Worm (Caenorhabditis elegans) whole organism, L4/young adult: ENCODE data around the gene F45D11.11.
"Not testable (repeated sequence)": the region's sequence is repeated elsewhere in the genome, so short reads cannot be mapped to it uniquely, and the experiment has no call there.

Experiments used
- W03F9.2 ChIP-seq: fragments of 150-350 bp; optimal IDR thresholded peaks from 2 replicates; lab custom pipeline; 2014; ENCODE audit warnings: missing biosample characterization, missing genetic modification characterization
- dao-5 ChIP-seq: sonication (generic microtip); optimal IDR thresholded peaks from 2 replicates; lab custom pipeline; 2016; ENCODE audit warnings: missing genotype, missing genetic modification characterization, moderate library complexity, missing compliant biosample characterization
- him-1 ChIP-seq: sonication (generic microtip); optimal IDR thresholded peaks from 2 replicates; lab custom pipeline; 2016; ENCODE audit warnings: missing genotype, missing genetic modification reagents, missing genetic modification characterization, missing compliant biosample characterization

The F45D11.11 gene

DNA sequence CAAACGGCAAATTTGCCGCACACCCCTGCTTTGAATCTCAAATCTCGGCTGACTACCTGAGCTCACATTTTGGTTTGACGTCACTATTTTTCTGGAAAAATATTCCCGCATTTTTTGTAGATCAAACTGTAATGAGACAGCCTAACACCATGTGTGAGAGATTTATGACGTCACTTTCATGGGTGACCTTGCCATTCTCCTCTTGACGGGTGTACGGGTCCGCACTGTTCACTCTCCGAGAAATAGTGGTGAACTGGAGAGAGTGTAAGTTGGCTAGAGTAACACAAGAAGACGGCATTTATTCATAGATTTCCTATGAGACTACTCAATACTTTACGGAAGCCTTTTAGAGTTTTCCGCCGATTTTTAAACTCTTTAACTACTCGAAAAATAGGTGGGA, 10.3 kb downstream of the F45D11.11 start, which contains the start of gene fbxc-40:
Gene fbxc-40 (plus strand): TSS at position 301 of the 400 bp plus-strand sequence.
- TF ChIP-seq W03F9.2, him-1, dao-5 (tag; lab: Kevin White, UChicago): not testable (repeated sequence)

DNA sequence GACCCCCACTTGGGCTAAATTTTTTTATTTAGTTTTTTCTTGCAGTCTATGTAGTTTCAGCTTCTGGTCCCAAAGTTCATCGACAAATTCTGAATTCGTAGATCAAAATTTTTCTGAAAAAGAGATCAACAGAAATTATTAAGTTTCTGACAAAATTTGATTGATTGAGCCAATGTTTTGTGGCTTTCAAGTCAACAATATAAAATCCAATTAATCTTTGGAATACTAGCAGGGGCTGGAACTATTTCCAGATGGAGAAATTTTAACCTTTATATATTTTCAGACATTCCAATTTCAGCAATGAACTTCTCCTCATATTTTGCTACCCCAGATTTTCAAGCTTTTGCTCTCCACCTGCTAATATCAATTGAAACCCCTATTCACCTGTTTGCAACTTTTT, 13.2 kb downstream of the F45D11.11 start, which contains the start of gene srh-274:
Gene srh-274 (plus strand): TSS at position 301 of the 400 bp plus-strand sequence.
- TF ChIP-seq him-1 (tag; lab: Kevin White, UChicago) = no peak
- no peak for TF ChIP-seq W03F9.2 (tag; lab: Kevin White, UChicago)
- no peak for TF ChIP-seq dao-5 (tag; lab: Kevin White, UChicago)

DNA sequence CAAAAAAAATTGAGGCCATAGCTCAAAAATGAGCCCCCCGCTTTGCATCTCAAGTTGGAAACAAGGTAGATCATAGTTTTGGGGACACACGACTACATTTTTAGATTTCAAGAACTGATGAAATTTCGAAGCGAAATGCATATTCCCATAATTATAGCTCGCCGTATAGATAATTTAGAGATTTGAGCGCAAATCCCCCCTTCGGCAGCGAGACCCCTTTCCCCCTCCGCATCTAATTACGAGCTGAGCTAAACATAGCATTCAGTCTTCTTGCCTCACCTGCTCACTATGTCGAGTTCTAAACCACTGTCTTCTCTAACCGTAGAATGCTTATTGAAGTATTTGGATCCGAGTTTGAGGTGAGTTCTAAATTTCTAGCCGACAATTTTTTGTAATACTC, 16.9 kb downstream of the F45D11.11 start, which contains the start of the genes fbxc-17 and fbxc-15:
Gene fbxc-17 (minus strand): TSS at position 101 of the 400 bp plus-strand sequence.
Gene fbxc-15 (plus strand): TSS at position 289 of the 400 bp plus-strand sequence.
- TF ChIP-seq dao-5 (tag; lab: Kevin White, UChicago) (no peak), W03F9.2 (tag; lab: Kevin White, UChicago) (no peak), him-1 (tag; lab: Kevin White, UChicago) (no peak)

DNA sequence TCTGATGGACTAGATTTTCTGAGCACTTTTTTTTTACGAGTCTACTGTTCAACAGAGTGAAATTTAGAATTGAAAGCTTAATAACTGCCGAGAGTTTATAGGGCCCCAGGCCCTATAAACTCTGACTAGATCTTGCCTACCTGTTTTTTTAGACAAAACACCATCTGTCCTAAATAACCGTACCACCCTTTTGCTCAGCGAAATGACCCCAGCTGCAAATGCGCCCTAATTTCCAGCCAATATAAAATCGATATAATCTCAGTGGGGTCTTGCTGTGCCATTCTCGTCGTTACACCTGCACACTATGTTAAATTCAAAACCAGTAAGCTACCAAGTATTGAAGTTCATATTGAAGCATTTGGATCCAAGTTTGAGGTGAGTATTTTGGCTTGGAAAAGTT, 22.0 kb downstream of the F45D11.11 start, which contains the start of gene fbxc-14:
Gene fbxc-14 (plus strand): TSS at position 301 of the 400 bp plus-strand sequence.
- TF ChIP-seq W03F9.2 (tag; lab: Kevin White, UChicago) (no peak), him-1 (tag; lab: Kevin White, UChicago) (no peak), dao-5 (tag; lab: Kevin White, UChicago) (no peak)

DNA sequence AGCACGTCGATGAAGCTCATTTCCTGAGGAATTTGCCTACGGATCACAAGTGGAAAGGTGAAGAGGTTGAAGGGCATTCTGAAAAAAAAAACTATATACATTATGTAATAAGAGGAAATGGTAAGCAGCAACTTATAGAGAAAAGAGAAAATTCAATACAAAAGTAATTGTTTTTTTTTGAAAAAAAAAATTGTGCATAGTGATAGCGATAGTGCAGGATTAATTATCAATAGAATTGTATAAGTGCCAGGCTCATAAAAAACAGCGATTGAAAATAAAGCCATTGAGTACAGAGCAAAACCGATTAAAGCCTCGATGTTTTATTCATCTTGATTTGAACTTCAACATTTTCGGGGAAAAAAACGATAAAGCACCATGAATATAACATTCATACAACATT, 23.2 kb downstream of the F45D11.11 start, which contains the start of gene C32B5.15:
Gene C32B5.15 (minus strand): TSS at position 101 of the 400 bp plus-strand sequence.
- TF ChIP-seq him-1 (tag; lab: Kevin White, UChicago) (no peak), W03F9.2 (tag; lab: Kevin White, UChicago) (no peak), dao-5 (tag; lab: Kevin White, UChicago) (no peak)

DNA sequence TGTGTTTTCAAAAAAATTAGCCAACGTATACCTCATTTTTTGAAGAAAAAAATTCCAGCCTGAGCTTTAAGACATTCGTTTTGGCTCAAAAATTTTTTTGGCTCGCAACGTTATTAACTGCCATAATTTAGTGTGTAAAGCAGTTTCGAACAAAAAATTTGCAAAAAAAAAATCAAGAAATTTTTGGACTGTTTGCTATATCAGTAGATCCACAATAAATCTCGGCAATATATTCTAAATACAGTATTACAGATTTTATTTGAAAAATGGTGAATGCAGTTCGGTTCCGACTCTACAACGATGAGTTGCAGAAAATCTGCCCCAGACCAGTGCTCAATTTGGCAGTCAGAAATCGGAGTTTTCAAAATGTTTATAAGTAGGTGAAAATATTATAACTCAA, 27.9 kb downstream of the F45D11.11 start, which contains the start of gene C32B5.6:
Gene C32B5.6 (plus strand): TSS at position 301 of the 400 bp plus-strand sequence.
- not testable (repeated sequence) for TF ChIP-seq W03F9.2, him-1, dao-5 (tag; lab: Kevin White, UChicago)

DNA sequence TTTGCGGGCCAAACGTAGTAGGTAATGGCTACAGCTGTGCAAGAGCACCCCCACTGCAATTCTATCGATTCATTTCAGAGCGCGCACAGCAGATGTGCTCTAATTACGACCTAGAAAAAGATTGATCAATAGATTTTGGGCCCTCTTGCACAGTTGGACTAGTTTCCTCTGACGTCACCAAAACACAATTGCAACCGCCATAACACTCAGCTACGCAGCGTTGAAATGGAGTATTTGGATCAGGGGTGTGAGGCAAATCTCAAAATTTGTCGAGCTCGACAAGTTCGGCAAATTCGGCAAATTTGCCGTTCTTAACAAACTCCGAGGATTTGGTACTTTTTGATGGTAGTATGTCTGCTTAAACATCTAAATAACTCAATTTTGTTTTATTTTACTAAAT, 29.1 kb downstream of the F45D11.11 start, which contains the start of gene fbxc-18:
Gene fbxc-18 (minus strand): TSS at position 101 of the 400 bp plus-strand sequence.
- not testable (repeated sequence) for TF ChIP-seq him-1, W03F9.2, dao-5 (tag; lab: Kevin White, UChicago)

DNA sequence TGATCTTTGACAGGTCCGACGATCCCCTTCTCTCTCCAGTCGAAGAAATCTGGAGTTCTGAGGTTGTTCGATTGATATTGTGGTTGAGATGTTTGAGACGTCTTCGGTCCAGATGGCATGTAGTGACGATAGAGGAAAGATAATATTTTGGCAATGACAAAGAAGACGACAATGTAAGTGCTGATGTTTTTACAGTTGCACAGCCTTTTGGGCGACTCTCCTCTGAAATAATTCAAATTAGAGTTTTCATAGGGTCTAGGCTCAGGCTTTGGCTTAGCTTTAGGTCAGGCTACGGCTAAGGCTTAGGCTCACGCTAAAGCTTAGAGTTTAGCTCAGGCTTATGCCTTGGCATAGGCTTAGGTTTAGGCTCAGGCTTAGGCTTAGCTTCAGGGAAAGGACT, 34.1 kb downstream of the F45D11.11 start, which contains the start of gene C32B5.13:
Gene C32B5.13 (minus strand): TSS at position 101 of the 400 bp plus-strand sequence.
- no peak for TF ChIP-seq dao-5 (tag; lab: Kevin White, UChicago)
- no peak for TF ChIP-seq W03F9.2 (tag; lab: Kevin White, UChicago)
- TF ChIP-seq him-1 (tag; lab: Kevin White, UChicago) = no peak

DNA sequence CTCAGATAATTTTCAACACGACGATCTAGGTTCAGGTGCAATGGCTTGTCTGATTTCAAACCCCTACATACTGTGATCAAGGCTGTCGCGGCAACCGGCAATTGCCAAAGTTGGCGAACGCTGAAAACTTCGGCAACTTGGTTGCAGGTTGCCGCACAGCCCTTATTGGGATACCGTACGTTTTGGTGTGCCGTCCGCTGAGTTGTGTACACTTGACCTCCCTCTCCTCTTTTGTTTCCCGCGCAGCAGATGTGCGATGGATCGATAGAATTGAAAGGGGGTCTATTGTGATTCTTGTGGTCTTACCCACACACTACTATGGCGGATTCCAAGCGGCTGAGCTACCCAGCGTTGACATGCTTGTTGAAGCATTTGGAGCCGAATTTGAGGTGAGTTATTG, 35.8 kb downstream of the F45D11.11 start, which contains the start of the genes C32B5.18 and C32B5.7:
Gene C32B5.18 (plus strand): TSS at position 301 of the 400 bp plus-strand sequence.
Gene C32B5.7 (plus strand): TSS at position 311 of the 400 bp plus-strand sequence.
- TF ChIP-seq W03F9.2 (tag; lab: Kevin White, UChicago) = no peak
- TF ChIP-seq dao-5 (tag; lab: Kevin White, UChicago) = no peak

DNA sequence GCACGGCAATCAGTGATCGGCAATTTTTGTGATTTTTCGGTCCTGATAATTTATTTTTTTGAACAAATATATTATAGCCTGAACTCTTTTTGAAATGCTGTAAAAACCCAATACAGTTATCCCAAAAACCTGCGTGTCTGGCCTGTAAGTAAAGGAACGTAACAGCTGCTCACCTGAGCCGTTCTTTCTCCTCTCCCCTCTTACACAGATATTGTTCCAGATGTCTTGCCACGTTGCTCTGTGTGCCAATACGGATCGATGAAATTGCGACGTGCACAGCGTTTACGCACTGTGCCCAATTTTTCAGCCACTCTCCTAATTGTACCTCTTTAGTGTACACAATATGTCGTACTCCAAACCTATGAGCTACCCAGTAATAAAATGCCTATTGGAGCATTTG, 37.4 kb downstream of the F45D11.11 start, which contains the start of gene sdz-4:
Gene sdz-4 (plus strand): TSS at position 301 of the 400 bp plus-strand sequence.
- TF ChIP-seq him-1 (tag; lab: Kevin White, UChicago) (no peak), dao-5 (tag; lab: Kevin White, UChicago) (no peak), W03F9.2 (tag; lab: Kevin White, UChicago) (no peak)

DNA sequence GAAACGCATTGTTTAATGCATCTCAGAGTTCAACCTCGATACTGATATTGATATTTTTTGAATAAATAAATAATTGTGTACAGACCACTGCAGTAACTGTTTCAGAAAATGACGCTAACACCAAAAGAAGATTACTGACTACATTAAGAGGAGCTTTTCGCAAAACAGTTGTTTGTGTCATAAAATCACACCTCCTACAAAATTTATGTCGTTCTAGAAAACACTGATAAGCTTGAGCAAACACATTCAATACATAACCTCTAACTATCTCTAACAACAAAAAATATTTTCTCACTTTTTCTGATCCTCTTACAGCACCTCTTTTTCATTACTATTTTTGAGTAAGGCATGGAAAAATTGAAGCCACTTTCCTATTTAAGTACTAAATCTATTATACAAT, 41.4 kb downstream of the F45D11.11 start, which contains the start of gene fbxc-7:
Gene fbxc-7 (plus strand): TSS at position 301 of the 400 bp plus-strand sequence.
- TF ChIP-seq dao-5, him-1, W03F9.2 (tag; lab: Kevin White, UChicago): not testable (repeated sequence)

DNA sequence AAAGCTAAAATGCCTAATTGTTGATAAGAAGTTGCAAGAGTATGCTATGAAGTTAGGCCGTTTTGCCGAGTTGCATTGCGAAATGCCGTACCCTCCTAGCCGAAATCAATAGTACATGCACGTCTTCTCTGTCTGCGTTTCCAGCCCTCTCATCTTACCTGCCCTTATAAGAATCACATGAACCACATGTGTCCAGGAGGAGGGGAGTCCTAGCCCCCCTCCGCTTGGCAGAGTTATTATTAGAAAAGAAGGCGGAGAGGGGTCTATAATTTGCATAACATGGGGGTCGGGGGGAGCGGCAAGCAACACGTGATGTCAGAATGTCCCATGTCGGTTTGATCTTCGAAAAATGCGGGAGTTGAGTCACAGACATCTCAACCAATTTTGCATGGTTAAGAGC, 43.0 kb downstream of the F45D11.11 start:
- no peak for TF ChIP-seq W03F9.2 (tag; lab: Kevin White, UChicago)

DNA sequence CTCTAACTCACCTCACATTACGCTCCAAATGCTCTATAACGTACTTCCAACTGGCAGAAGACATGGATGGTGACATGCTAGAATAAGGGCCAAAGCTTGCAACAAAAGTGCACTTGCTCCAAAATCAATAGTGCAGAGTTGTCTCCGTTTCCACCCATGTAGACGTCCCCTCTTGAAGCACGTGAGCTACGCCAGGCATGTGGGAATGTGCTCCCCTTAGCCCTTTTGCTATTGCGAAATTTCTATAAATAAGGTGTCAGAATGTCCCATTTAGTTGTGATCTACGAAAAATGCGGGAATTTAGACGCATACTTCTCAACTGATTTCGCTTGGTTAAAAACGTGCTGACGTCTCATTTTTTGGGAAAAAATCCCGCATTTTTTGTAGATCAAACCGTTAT, 45.6 kb downstream of the F45D11.11 start:
- TF ChIP-seq dao-5 (tag; lab: Kevin White, UChicago) = no peak
- no peak for TF ChIP-seq him-1 (tag; lab: Kevin White, UChicago)
- TF ChIP-seq W03F9.2 (tag; lab: Kevin White, UChicago) = no peak
